Fruit fly (Drosophila melanogaster) whole organism, embryonic: ENCODE measurements around the gene CG33288.

Source experiments
- Asciz ChIP-seq: fragments of 200-800 bp; sonication (Bioruptor generic); optimal IDR thresholded peaks from 2 replicates; lab custom pipeline; 2017; ENCODE audit warnings: missing biosample characterization, mild to moderate bottlenecking, missing genetic modification characterization, missing genetic modification reagents
- Atf6 ChIP-seq: fragments of 200-800 bp; sonication (Bioruptor generic); IDR thresholded peaks from 2 replicates; pipeline ENCODE4 v1.3.6; 2022; ENCODE audit warnings: missing biosample characterization, missing genetic modification characterization
- C15 ChIP-seq: fragments of 200-800 bp; sonication (Bioruptor generic); IDR thresholded peaks from 3 replicates; pipeline ENCODE4 v1.3.6; 2022; ENCODE audit warnings: missing biosample characterization, missing genetic modification characterization
- CG10209 ChIP-seq: fragments of 200-800 bp; sonication (Bioruptor generic); optimal IDR thresholded peaks from 3 replicates; lab custom pipeline; 2017; ENCODE audit warnings: missing biosample characterization, mild to moderate bottlenecking, missing genetic modification characterization, missing genetic modification reagents
- CG10366 ChIP-seq: fragments of 200-800 bp; sonication (Bioruptor generic); IDR thresholded peaks from 2 replicates; pipeline ENCODE4 v1.3.6; 2022; ENCODE audit warnings: missing biosample characterization, missing genetic modification characterization
- CG10543 ChIP-seq: fragments of 200-800 bp; sonication (Bioruptor generic); optimal IDR thresholded peaks from 3 replicates; lab custom pipeline; 2017; ENCODE audit warnings: missing biosample characterization, mild to moderate bottlenecking, missing genetic modification characterization, moderate library complexity
- CG11456 ChIP-seq: fragments of 200-800 bp; sonication (Bioruptor generic); IDR thresholded peaks from 3 replicates; pipeline ENCODE4 v1.3.6; 2022; ENCODE audit warnings: missing biosample characterization, missing genetic modification characterization
- CG12104 ChIP-seq: fragments of 200-800 bp; sonication (Bioruptor generic); optimal IDR thresholded peaks from 3 replicates; lab custom pipeline; 2016; ENCODE audit warnings: missing biosample characterization, missing genetic modification characterization
- CG13424 ChIP-seq: fragments of 200-800 bp; sonication (Bioruptor generic); optimal IDR thresholded peaks from 2 replicates; lab custom pipeline; 2019; ENCODE audit warnings: missing biosample characterization, mild to moderate bottlenecking, missing genetic modification characterization, moderate library complexity
- CG13894 ChIP-seq: fragments of 200-800 bp; sonication (Bioruptor generic); optimal IDR thresholded peaks from 3 replicates; lab custom pipeline; 2018; ENCODE audit warnings: missing biosample characterization, mild to moderate bottlenecking, missing genetic modification characterization, moderate library complexity
- CG14667 ChIP-seq: fragments of 200-800 bp; sonication (Bioruptor generic); IDR thresholded peaks from 2 replicates; pipeline ENCODE4 v1.3.6; 2022; ENCODE audit warnings: missing biosample characterization, missing genetic modification characterization
- CG14710 ChIP-seq: fragments of 200-800 bp; sonication (Bioruptor generic); optimal IDR thresholded peaks from 3 replicates; lab custom pipeline; 2019; ENCODE audit warnings: missing biosample characterization, mild to moderate bottlenecking, missing genetic modification characterization, moderate library complexity
- CG1529 ChIP-seq: fragments of 200-800 bp; sonication (Bioruptor generic); optimal IDR thresholded peaks from 3 replicates; lab custom pipeline; 2018; ENCODE audit warnings: missing biosample characterization, missing genetic modification characterization
- CG17829 ChIP-seq: fragments of 200-800 bp; optimal IDR thresholded peaks from 2 replicates; lab custom pipeline; 2019; ENCODE audit warnings: missing biosample characterization, mild to moderate bottlenecking, missing genetic modification characterization, moderate library complexity
- CG2875 ChIP-seq: fragments of 200-800 bp; sonication (Bioruptor generic); optimal IDR thresholded peaks from 2 replicates; lab custom pipeline; 2017; ENCODE audit warnings: missing biosample characterization, mild to moderate bottlenecking, missing genetic modification characterization, missing genetic modification reagents
- CG31365 ChIP-seq: fragments of 200-800 bp; sonication (Bioruptor generic); optimal IDR thresholded peaks from 2 replicates; lab custom pipeline; 2018; ENCODE audit warnings: missing biosample characterization, mild to moderate bottlenecking, missing genetic modification characterization
- CG31441 ChIP-seq: fragments of 200-800 bp; sonication (Bioruptor generic); IDR thresholded peaks from 2 replicates; pipeline ENCODE4 v1.3.6; 2022; ENCODE audit warnings: missing biosample characterization, missing genetic modification characterization
- CG3847 ChIP-seq: fragments of 200-800 bp; sonication (Bioruptor generic); IDR thresholded peaks from 2 replicates; pipeline ENCODE4 v1.3.6; 2022; ENCODE audit warnings: missing biosample characterization, missing genetic modification characterization
- CG4424 ChIP-seq: fragments of 200-800 bp; sonication (Bioruptor generic); optimal IDR thresholded peaks from 3 replicates; lab custom pipeline; 2016; ENCODE audit warnings: missing biosample characterization, missing genetic modification characterization
- CG4707 ChIP-seq: fragments of 200-800 bp; sonication (Bioruptor generic); optimal IDR thresholded peaks from 2 replicates; lab custom pipeline; 2018; ENCODE audit warnings: missing biosample characterization, mild to moderate bottlenecking, missing genetic modification characterization, moderate library complexity
- CG6791 ChIP-seq: fragments of 200-800 bp; sonication (Bioruptor generic); IDR thresholded peaks from 3 replicates; pipeline ENCODE4 v1.3.6; 2022; ENCODE audit warnings: missing biosample characterization, missing genetic modification characterization; ENCODE audit not compliant: partially characterized antibody
- D19A ChIP-seq: fragments of 200-800 bp; optimal IDR thresholded peaks from 3 replicates; lab custom pipeline; 2019; ENCODE audit warnings: missing biosample characterization, mild to moderate bottlenecking, missing genetic modification characterization, moderate library complexity
- H2.0 ChIP-seq: fragments of 200-800 bp; sonication (Bioruptor generic); IDR thresholded peaks from 2 replicates; pipeline ENCODE4 v1.3.6; 2022; ENCODE audit warnings: missing biosample characterization, missing genetic modification characterization
- HLH4C ChIP-seq: fragments of 200-800 bp; sonication (Bioruptor generic); IDR thresholded peaks from 3 replicates; pipeline ENCODE4 v1.3.6; 2022; ENCODE audit warnings: missing biosample characterization, missing genetic modification characterization; ENCODE audit not compliant: partially characterized antibody
- Hsf ChIP-seq: fragments of 200-800 bp; sonication (Bioruptor generic); optimal IDR thresholded peaks from 3 replicates; lab custom pipeline; 2016; ENCODE audit warnings: missing biosample characterization, missing genetic modification characterization
- MTF-1 ChIP-seq: fragments of 200-800 bp; sonication (Bioruptor generic); optimal IDR thresholded peaks from 2 replicates; lab custom pipeline; 2018; ENCODE audit warnings: missing biosample characterization, mild to moderate bottlenecking, missing genetic modification characterization, borderline replicate concordance
- Myb ChIP-seq: fragments of 200-800 bp; sonication (Bioruptor generic); optimal IDR thresholded peaks from 2 replicates; lab custom pipeline; 2016; ENCODE audit warnings: missing biosample characterization, missing genetic modification characterization
- NK7.1 ChIP-seq: fragments of 200-800 bp; sonication (Bioruptor generic); optimal IDR thresholded peaks from 3 replicates; lab custom pipeline; 2016; ENCODE audit warnings: missing biosample characterization, missing genetic modification characterization
- Neu2 ChIP-seq: fragments of 200-800 bp; sonication (Bioruptor generic); optimal IDR thresholded peaks from 3 replicates; lab custom pipeline; 2016; ENCODE audit warnings: missing biosample characterization, missing genetic modification characterization, borderline replicate concordance
- Nf-YB ChIP-seq: fragments of 200-800 bp; sonication (Bioruptor generic); optimal IDR thresholded peaks from 3 replicates; lab custom pipeline; 2019; ENCODE audit warnings: missing biosample characterization, mild to moderate bottlenecking, missing genetic modification characterization, moderate library complexity
- Ssrp ChIP-seq: fragments of 200-800 bp; sonication (Bioruptor generic); optimal IDR thresholded peaks from 2 replicates; lab custom pipeline; 2018; ENCODE audit warnings: missing biosample characterization, mild to moderate bottlenecking, missing genetic modification characterization, moderate library complexity
- Tbp ChIP-seq: fragments of >200 bp; optimal IDR thresholded peaks from 2 replicates; lab custom pipeline; 2018; ENCODE audit warnings: missing biosample characterization, missing genetic modification characterization
- Xrp1 ChIP-seq: fragments of 200-800 bp; sonication (Bioruptor generic); IDR thresholded peaks from 2 replicates; pipeline ENCODE4 v1.3.6; 2022; ENCODE audit warnings: missing biosample characterization, missing genetic modification characterization
- ap ChIP-seq: fragments of 200-800 bp; sonication (Bioruptor generic); IDR thresholded peaks from 2 replicates; pipeline ENCODE4 v1.3.6; 2022; ENCODE audit warnings: missing biosample characterization, missing genetic modification characterization
- bigmax ChIP-seq: fragments of 200-800 bp; sonication (Bioruptor generic); optimal IDR thresholded peaks from 2 replicates; lab custom pipeline; 2018; ENCODE audit warnings: missing biosample characterization, mild to moderate bottlenecking, missing genetic modification characterization
- bowl ChIP-seq: fragments of 200-800 bp; sonication (Bioruptor generic); IDR thresholded peaks from 2 replicates; pipeline ENCODE4 v1.3.6; 2022; ENCODE audit warnings: missing biosample characterization, missing genetic modification characterization
- bsh ChIP-seq, 2 experiments: fragments of 200-800 bp; sonication (Bioruptor generic); optimal IDR thresholded peaks; 2 replicates each; lab custom pipeline; 2017 to 2018; ENCODE audit warnings: mild to moderate bottlenecking in 2 of 2, missing biosample characterization in 2 of 2, missing genetic modification characterization in 2 of 2, moderate library complexity in 1 of 2
- caup ChIP-seq: fragments of 200-800 bp; sonication (Bioruptor generic); optimal IDR thresholded peaks from 3 replicates; lab custom pipeline; 2017; ENCODE audit warnings: missing biosample characterization, mild to moderate bottlenecking, missing genetic modification characterization, moderate library complexity; ENCODE audit not compliant: severe bottlenecking
- croc ChIP-seq: fragments of 200-800 bp; sonication (Bioruptor generic); conservative IDR thresholded peaks from 3 replicates; pipeline ENCODE4 v1.3.6; 2022; ENCODE audit warnings: missing biosample characterization, missing genetic modification characterization
- crp ChIP-seq, 2 experiments: fragments of 200-800 bp; sonication (Bioruptor generic); optimal IDR thresholded peaks; 2 replicates in 1 of 2; 3 replicates in 1 of 2; lab custom pipeline; 2017; ENCODE audit warnings: missing biosample characterization in 2 of 2, missing genetic modification characterization in 2 of 2, mild to moderate bottlenecking in 1 of 2, moderate library complexity in 1 of 2
- fd102C ChIP-seq: fragments of 200-800 bp; sonication (Bioruptor generic); optimal IDR thresholded peaks from 2 replicates; lab custom pipeline; 2018; ENCODE audit warnings: missing biosample characterization, mild to moderate bottlenecking, missing genetic modification characterization, moderate library complexity
- grau ChIP-seq: fragments of 200-800 bp; optimal IDR thresholded peaks from 3 replicates; lab custom pipeline; 2019; ENCODE audit warnings: missing biosample characterization, mild to moderate bottlenecking, missing genetic modification characterization, moderate library complexity
- her ChIP-seq: fragments of 200-800 bp; sonication (Bioruptor generic); optimal IDR thresholded peaks from 2 replicates; lab custom pipeline; 2016; ENCODE audit warnings: missing biosample characterization, missing genetic modification characterization
- maf-S ChIP-seq: fragments of 200-800 bp; sonication (Bioruptor generic); optimal IDR thresholded peaks from 2 replicates; lab custom pipeline; 2016; ENCODE audit warnings: missing biosample characterization, missing genetic modification characterization
- odd ChIP-seq: fragments of 200-800 bp; sonication (Bioruptor generic); optimal IDR thresholded peaks from 2 replicates; lab custom pipeline; 2017; ENCODE audit warnings: missing biosample characterization, mild to moderate bottlenecking, missing genetic modification characterization
- pum ChIP-seq: fragments of 200-800 bp; sonication (Bioruptor generic); optimal IDR thresholded peaks from 2 replicates; lab custom pipeline; 2016; ENCODE audit warnings: missing biosample characterization, missing genetic modification characterization
- repo ChIP-seq: fragments of 200-800 bp; sonication (Bioruptor generic); optimal IDR thresholded peaks from 2 replicates; lab custom pipeline; 2016; ENCODE audit warnings: missing biosample characterization, missing genetic modification characterization
- tgo ChIP-seq: fragments of 200-800 bp; sonication (Bioruptor generic); IDR thresholded peaks from 3 replicates; pipeline ENCODE4 v1.3.6; 2022; ENCODE audit warnings: missing biosample characterization, missing genetic modification characterization
- tll ChIP-seq, 2 experiments: fragments of 200-800 bp in 1 of 2; fragments of >200 bp in 1 of 2; sonication (Bioruptor generic) in 1 of 2; optimal IDR thresholded peaks; 2 replicates each; lab custom pipeline; 2017 to 2019; ENCODE audit warnings: missing biosample characterization in 2 of 2, missing genetic modification characterization in 2 of 2, mild to moderate bottlenecking in 1 of 2, moderate library complexity in 1 of 2
- z ChIP-seq: fragments of 200-800 bp; sonication (Bioruptor generic); IDR thresholded peaks from 3 replicates; pipeline ENCODE4 v1.3.6; 2022; ENCODE audit warnings: missing biosample characterization, missing genetic modification characterization

CG33288 gene

DNA sequence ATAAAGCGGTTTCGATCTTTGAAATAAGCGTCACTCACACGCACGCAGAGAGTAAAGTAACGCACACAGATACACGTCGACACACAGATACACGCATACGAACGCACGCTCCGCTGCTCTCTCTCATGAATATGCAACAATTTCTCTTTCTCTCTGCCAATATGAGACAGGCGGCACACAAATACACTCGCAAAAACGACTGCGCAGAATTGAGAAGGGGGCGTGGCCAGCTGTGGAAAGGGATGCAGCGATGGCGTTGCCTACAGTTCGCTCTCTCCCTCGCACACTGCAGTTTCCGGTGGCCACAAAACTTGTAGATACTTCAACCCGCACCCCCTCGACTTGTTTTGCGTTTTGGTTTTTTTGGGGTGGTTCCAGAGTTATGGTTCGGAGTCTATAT is 52.0 kb downstream of the CG33288 start (continued):
- no peak for TF ChIP-seq repo
- no peak for TF ChIP-seq Myb (GFP tag; lab: Kevin White, UChicago)
- TF ChIP-seq CG14667 (GFP tag; lab: Robert Waterston, UW), result no peak
- TF ChIP-seq CG3847, result no peak
- peak; percentile 3 for TF ChIP-seq CG14710 (tag; lab: Kevin White, UChicago)
- no peak for TF ChIP-seq CG6791 (GFP tag; lab: Robert Waterston, UW)
- peak in 1 of 2 experiments; percentile 40 for TF ChIP-seq bsh (GFP tag; optimal IDR thresholded peaks at IDR 0.05; lab: Kevin White, UChicago)
- peak; percentile 56 for TF ChIP-seq CG31365 (tag; lab: Kevin White, UChicago)
- peak; percentile 51 for TF ChIP-seq CG17829 (tag; lab: Kevin White, UChicago)
- peak; percentile 50 for TF ChIP-seq Neu2
- TF ChIP-seq MTF-1 (GFP tag; lab: Kevin White, UChicago), result peak; percentile 68
- TF ChIP-seq CG10209 (GFP tag; lab: Kevin White, UChicago), result no peak
- TF ChIP-seq tgo (GFP tag; lab: Robert Waterston, UW), result no peak
- peak; percentile 50 for TF ChIP-seq CG1529 (GFP tag; lab: Kevin White, UChicago)
- no peak for TF ChIP-seq crp (GFP tag; optimal IDR thresholded peaks at IDR 0.05; lab: Kevin White, UChicago)
- no peak for TF ChIP-seq D19A (tag; lab: Kevin White, UChicago)
- no peak for TF ChIP-seq caup
- no peak for TF ChIP-seq maf-S (GFP tag; lab: Kevin White, UChicago)
- TF ChIP-seq croc (GFP tag; lab: Robert Waterston, UW), result peak; percentile 17; the same call in 2 of the 3 replicates
- peak; percentile 11; the same call in 1 of the 2 replicates for TF ChIP-seq Atf6 (GFP tag; lab: Robert Waterston, UW)
- TF ChIP-seq Asciz (GFP tag; lab: Kevin White, UChicago), result peak; percentile 63
- peak; percentile 75 for TF ChIP-seq her (GFP tag; lab: Kevin White, UChicago)
- peak; percentile 68 for TF ChIP-seq CG4707 (GFP tag; lab: Kevin White, UChicago)
- peak; percentile 97 for TF ChIP-seq Nf-YB (GFP tag; lab: Kevin White, UChicago)
- no peak for TF ChIP-seq HLH4C (GFP tag; lab: Robert Waterston, UW)
- TF ChIP-seq H2.0 (GFP tag; lab: Robert Waterston, UW), result peak; percentile 41
- TF ChIP-seq CG2875 (GFP tag; lab: Kevin White, UChicago), result peak; percentile 62
- TF ChIP-seq Tbp (GFP tag; lab: Kevin White, UChicago), result no peak
- TF ChIP-seq CG31441, result peak; percentile 32; the same call in 1 of the 2 replicates
- TF ChIP-seq tll (GFP tag; optimal IDR thresholded peaks at IDR 0.05; lab: Kevin White, UChicago), result peak in 1 of 2 experiments; percentile 43
- no peak for TF ChIP-seq C15 (GFP tag; lab: Robert Waterston, UW)
- no peak for TF ChIP-seq NK7.1 (GFP tag; lab: Kevin White, UChicago)
- TF ChIP-seq bowl (GFP tag; lab: Robert Waterston, UW), result no peak
- TF ChIP-seq pum (GFP tag; lab: Kevin White, UChicago), result no peak
- no peak for TF ChIP-seq bigmax (GFP tag; lab: Kevin White, UChicago)
- TF ChIP-seq Hsf, result no peak
- no peak for TF ChIP-seq ap (GFP tag; lab: Robert Waterston, UW)
- 0 out of 3 replicates have a peak, but pooled peaks have one; percentile 42 for TF ChIP-seq CG11456 (GFP tag; lab: Robert Waterston, UW)
- TF ChIP-seq fd102C (GFP tag; lab: Kevin White, UChicago), result no peak
- no peak for TF ChIP-seq CG10543
- peak; percentile 55 for TF ChIP-seq odd (GFP tag; lab: Kevin White, UChicago)
- no peak for TF ChIP-seq Ssrp (tag; lab: Kevin White, UChicago)
- TF ChIP-seq CG12104 (GFP tag; lab: Kevin White, UChicago), result no peak
- TF ChIP-seq z (GFP tag; lab: Robert Waterston, UW), result peak; percentile 37; the same call in 1 of the 3 replicates
- no peak for TF ChIP-seq grau (tag; lab: Kevin White, UChicago)
- TF ChIP-seq Xrp1 (GFP tag; lab: Robert Waterston, UW), result 0 out of 2 replicates have a peak, but pooled peaks have one; percentile 36
- TF ChIP-seq CG4424 (GFP tag; lab: Kevin White, UChicago), result peak; percentile 18
- peak; percentile 24; the same call in 1 of the 2 replicates for TF ChIP-seq CG10366 (GFP tag; lab: Robert Waterston, UW)
- TF ChIP-seq CG13894 (tag; lab: Kevin White, UChicago), result no peak
- TF ChIP-seq CG13424 (tag; lab: Kevin White, UChicago), result no peak
